Worm (Caenorhabditis elegans): ENCODE results near the gene zzz-1.

DNA sequence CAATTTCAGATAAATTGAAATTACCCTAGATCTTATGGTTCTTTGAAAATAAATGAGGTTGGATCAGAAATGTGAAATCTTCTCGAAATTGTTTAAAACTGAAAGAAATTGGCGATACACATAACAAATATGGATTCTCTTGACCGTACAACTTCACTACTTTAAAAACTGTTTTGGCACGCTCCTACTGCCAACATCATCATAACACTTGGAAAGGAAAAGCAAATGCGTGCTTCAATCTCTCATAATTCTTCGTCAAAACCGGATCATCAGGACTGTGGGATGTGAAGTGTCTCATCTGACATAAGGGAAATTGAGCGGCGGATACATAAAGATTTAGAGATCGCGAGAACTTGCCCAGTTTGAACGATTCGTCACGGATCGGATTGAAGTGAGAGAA lies 10.9 kb downstream of the zzz-1 start, which contains the start of gene F32D8.7:
- TF ChIP-seq blmp-1 (tag; optimal IDR thresholded peaks at IDR 0.05), result peak; percentile 79
- TF ChIP-seq nhr-20 (tag; optimal IDR thresholded peaks at IDR 0.05), result no peak
- no peak for TF ChIP-seq dsc-1 (tag; optimal IDR thresholded peaks at IDR 0.05)
- TF ChIP-seq skn-1 (tag; optimal IDR thresholded peaks at IDR 0.05), result no peak
- no peak for TF ChIP-seq lsy-2 (tag; optimal IDR thresholded peaks at IDR 0.05)

Data from whole organism, L1 larva.